Fruit fly (Drosophila melanogaster) whole organism, wandering third instar larva: ENCODE data around the gene cbt.

Experiments
- CG9705 ChIP-seq: fragments of 200-800 bp; sonication (Bioruptor generic); optimal IDR thresholded peaks from 2 replicates; lab custom pipeline; 2018; ENCODE audit warnings: missing biosample characterization, mild to moderate bottlenecking, missing genetic modification characterization
- CrebA ChIP-seq: fragments of 200-800 bp; sonication (Bioruptor generic); optimal IDR thresholded peaks from 2 replicates; lab custom pipeline; 2016; ENCODE audit warnings: missing biosample characterization, mild to moderate bottlenecking, missing genetic modification characterization, borderline replicate concordance
- Myc ChIP-seq: fragments of >200 bp; optimal IDR thresholded peaks from 2 replicates; lab custom pipeline; 2017
- N ChIP-seq: fragments of >200 bp; optimal IDR thresholded peaks from 2 replicates; lab custom pipeline; 2018; ENCODE audit warnings: missing biosample characterization, missing external identifiers, missing genetic modification characterization
- Rel ChIP-seq, 2 experiments: fragments of 200-800 bp; sonication (Bioruptor generic) in 1 of 2; optimal IDR thresholded peaks; 2 replicates in 1 of 2; 3 replicates in 1 of 2; lab custom pipeline; 2016 to 2019; ENCODE audit warnings: mild to moderate bottlenecking in 2 of 2, missing biosample characterization in 2 of 2, missing genetic modification characterization in 2 of 2, moderate library complexity in 1 of 2
- dsf ChIP-seq: sonication (Bioruptor generic); optimal IDR thresholded peaks from 2 replicates; lab custom pipeline; 2016; ENCODE audit warnings: missing biosample characterization, missing genetic modification characterization, borderline replicate concordance
- foxo ChIP-seq, 2 experiments: fragments of 200-800 bp; sonication (Bioruptor generic); optimal IDR thresholded peaks; 2 replicates in 1 of 2; 3 replicates in 1 of 2; lab custom pipeline; 2016 to 2017; ENCODE audit warnings: missing biosample characterization in 2 of 2, missing genetic modification characterization in 2 of 2
- lola ChIP-seq: fragments of >200 bp; optimal IDR thresholded peaks from 2 replicates; lab custom pipeline; 2017; ENCODE audit warnings: missing biosample characterization, missing genetic modification characterization
- psq ChIP-seq: fragments of 200-800 bp; sonication (Bioruptor generic); optimal IDR thresholded peaks from 3 replicates; lab custom pipeline; 2017; ENCODE audit warnings: missing biosample characterization, mild to moderate bottlenecking, missing genetic modification characterization, moderate library complexity

- TF ChIP-seq CG9705, result no peak
- peak; percentile 19 for TF ChIP-seq psq (GFP tag; lab: Kevin White, UChicago)
- TF ChIP-seq Rel (GFP tag; optimal IDR thresholded peaks at IDR 0.05; lab: Kevin White, UChicago), result no peak
- no peak for TF ChIP-seq Rel (tag; optimal IDR thresholded peaks at IDR 0.05; lab: Kevin White, UChicago)
- TF ChIP-seq foxo (GFP tag; optimal IDR thresholded peaks at IDR 0.05; lab: Kevin White, UChicago), result no peak
- TF ChIP-seq N, result no peak
- no peak for TF ChIP-seq CrebA (GFP tag; lab: Kevin White, UChicago)
- TF ChIP-seq Myc, result no peak
- TF ChIP-seq dsf (GFP tag; lab: Kevin White, UChicago), result no peak
- no peak for TF ChIP-seq lola
Measured at dm6 chr2L:499939-500338, 20.5 kb upstream of the cbt start.
